Fruit fly (Drosophila melanogaster): ENCODE data around the gene cni.
A peak's percentile ranks its signal among the peaks of the same experiment; 100 is the strongest.

Gene cni

dm6 chr2L:16276820-16277219, 33.7 kb downstream of the cni start:
- TF ChIP-seq CG4496 (GFP tag; IDR thresholded peaks at IDR 0.05) (0 out of 3 replicates have a peak, but pooled peaks have one; percentile 35), CG15710 (tag; optimal IDR thresholded peaks at IDR 0.05) (no peak)

dm6 chr2L:16275809-16276178, 34.7 kb downstream of the cni start:
- TF ChIP-seq CG8159 (tag; optimal IDR thresholded peaks at IDR 0.05) = peak; percentile 67
- TF ChIP-seq Ets98B (GFP tag; IDR thresholded peaks at IDR 0.05) = peak; percentile 66
- peak; percentile 65; the same call in 2 of the 3 replicates for TF ChIP-seq fd96Ca (GFP tag; IDR thresholded peaks at IDR 0.05)
- TF ChIP-seq CG17806 (tag; optimal IDR thresholded peaks at IDR 0.05) = peak; percentile 51
- TF ChIP-seq CG14655 (GFP tag; optimal IDR thresholded peaks at IDR 0.05) = peak; percentile 71
- peak; percentile 34 for TF ChIP-seq Pif1B (GFP tag; optimal IDR thresholded peaks at IDR 0.05)
- peak; percentile 89 for TF ChIP-seq EcR (GFP tag; optimal IDR thresholded peaks at IDR 0.05)
- TF ChIP-seq CG4496 (GFP tag; IDR thresholded peaks at IDR 0.05) = peak; percentile 82
- TF ChIP-seq CG10348 (GFP tag; IDR thresholded peaks at IDR 0.05) = no peak; the same call in 1 of the 2 replicates
- peak; percentile 49 for TF ChIP-seq CG9948 (tag; optimal IDR thresholded peaks at IDR 0.05)
- peak; percentile 32 for TF ChIP-seq CG15710 (tag; optimal IDR thresholded peaks at IDR 0.05)
- TF ChIP-seq Pif1A (GFP tag; optimal IDR thresholded peaks at IDR 0.05) = peak; percentile 68
- TF ChIP-seq D1 (tag; optimal IDR thresholded peaks at IDR 0.05) = no peak
- TF ChIP-seq CG12605 (GFP tag; IDR thresholded peaks at IDR 0.05) = no peak
- TF ChIP-seq gl (tag; optimal IDR thresholded peaks at IDR 0.05) = no peak
- no peak for TF ChIP-seq CG13204 (GFP tag; optimal IDR thresholded peaks at IDR 0.05)
- TF ChIP-seq CG8301 (tag; optimal IDR thresholded peaks at IDR 0.05) = peak; percentile 71
- peak; percentile 15 for TF ChIP-seq Snoo (tag; optimal IDR thresholded peaks at IDR 0.05)
- TF ChIP-seq CG34367 (tag; optimal IDR thresholded peaks at IDR 0.05) = peak; percentile 7
- 0 out of 2 replicates have a peak, but pooled peaks have one; percentile 40 for TF ChIP-seq rn (GFP tag; IDR thresholded peaks at IDR 0.05)
- peak; percentile 79; the same call in 1 of the 2 replicates for TF ChIP-seq CG32121 (GFP tag; IDR thresholded peaks at IDR 0.05)

DNA sequence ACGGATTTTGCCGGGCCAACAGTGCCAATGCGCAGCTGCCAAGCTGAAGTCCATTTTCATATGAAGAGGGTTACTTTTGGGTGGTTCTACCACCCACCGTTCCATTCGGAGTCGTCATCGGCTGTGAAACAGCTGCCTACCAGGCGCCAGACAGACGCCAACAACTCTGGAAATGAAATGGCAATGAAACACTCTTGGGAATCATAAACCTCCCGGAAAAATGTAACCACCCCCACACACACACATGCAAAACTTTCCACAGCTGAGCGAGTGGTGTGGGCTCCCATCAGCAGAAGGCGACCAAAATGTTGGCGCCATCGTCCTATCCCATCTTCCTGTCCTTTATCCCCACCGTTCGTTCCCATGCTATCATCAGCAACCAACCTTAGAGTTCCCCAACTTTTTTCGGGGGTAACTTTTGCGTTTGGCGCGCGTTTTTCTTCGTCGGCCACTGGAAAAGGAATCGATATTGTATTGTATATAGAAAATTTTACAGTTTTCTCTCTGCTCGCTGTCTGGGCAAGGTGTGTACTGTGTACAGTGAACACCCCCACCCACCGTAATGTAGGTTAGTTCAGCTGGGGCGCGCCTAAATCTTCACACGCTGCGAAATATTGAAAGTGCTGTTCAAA, 35.2 kb downstream of the cni start:
- no peak for TF ChIP-seq CG10348 (GFP tag; IDR thresholded peaks at IDR 0.05)
- TF ChIP-seq CG13204 (GFP tag; optimal IDR thresholded peaks at IDR 0.05) = no peak
- no peak for TF ChIP-seq fd96Ca (GFP tag; IDR thresholded peaks at IDR 0.05)
- no peak for TF ChIP-seq D1 (tag; optimal IDR thresholded peaks at IDR 0.05)
- TF ChIP-seq CG14655 (GFP tag; optimal IDR thresholded peaks at IDR 0.05) = no peak
- TF ChIP-seq CG12605 (GFP tag; IDR thresholded peaks at IDR 0.05) = no peak
- no peak for TF ChIP-seq CG8159 (tag; optimal IDR thresholded peaks at IDR 0.05)
- TF ChIP-seq gl (tag; optimal IDR thresholded peaks at IDR 0.05) = no peak
- TF ChIP-seq CG32121 (GFP tag; IDR thresholded peaks at IDR 0.05) = no peak
- no peak for TF ChIP-seq Pif1A (GFP tag; optimal IDR thresholded peaks at IDR 0.05)
- no peak for TF ChIP-seq Snoo (tag; optimal IDR thresholded peaks at IDR 0.05)
- no peak for TF ChIP-seq CG4496 (GFP tag; IDR thresholded peaks at IDR 0.05)
- TF ChIP-seq CG15710 (tag; optimal IDR thresholded peaks at IDR 0.05) = no peak
- TF ChIP-seq Pif1B (GFP tag; optimal IDR thresholded peaks at IDR 0.05) = no peak
- TF ChIP-seq CG9948 (tag; optimal IDR thresholded peaks at IDR 0.05) = no peak
- no peak for TF ChIP-seq CG8301 (tag; optimal IDR thresholded peaks at IDR 0.05)
- no peak for TF ChIP-seq CG17806 (tag; optimal IDR thresholded peaks at IDR 0.05)
- no peak for TF ChIP-seq CG34367 (tag; optimal IDR thresholded peaks at IDR 0.05)
- no peak for TF ChIP-seq rn (GFP tag; IDR thresholded peaks at IDR 0.05)

DNA sequence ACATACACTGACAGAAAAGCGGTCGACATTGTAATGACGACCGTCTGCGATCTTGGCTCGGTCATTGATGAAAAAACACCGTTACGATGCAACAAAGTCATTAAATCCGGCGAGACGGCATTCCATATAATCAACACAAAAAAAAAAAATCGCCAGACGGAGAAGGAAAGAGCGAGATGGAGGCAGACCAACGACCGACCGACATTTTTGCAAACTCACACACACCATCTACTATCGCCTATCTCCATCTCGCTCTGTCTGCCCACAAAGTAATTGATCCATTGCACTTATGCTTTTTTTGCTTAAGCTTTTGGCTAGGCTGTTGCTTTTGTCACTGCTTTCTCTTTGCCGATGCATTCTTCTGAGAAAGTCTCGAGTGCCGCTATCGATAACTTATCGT, 36.4 kb downstream of the cni start:
- TF ChIP-seq CG8159 (tag; optimal IDR thresholded peaks at IDR 0.05) (no peak), CG34367 (tag; optimal IDR thresholded peaks at IDR 0.05) (no peak), EcR (GFP tag; optimal IDR thresholded peaks at IDR 0.05) (peak; percentile 75), CG9948 (tag; optimal IDR thresholded peaks at IDR 0.05) (no peak), gl (tag; optimal IDR thresholded peaks at IDR 0.05) (no peak), CG32121 (GFP tag; IDR thresholded peaks at IDR 0.05) (peak; percentile 62), CG4496 (GFP tag; IDR thresholded peaks at IDR 0.05) (peak; percentile 44; the same call in 2 of the 3 replicates), CG10348 (GFP tag; IDR thresholded peaks at IDR 0.05) (no peak), D1 (tag; optimal IDR thresholded peaks at IDR 0.05) (no peak), fd96Ca (GFP tag; IDR thresholded peaks at IDR 0.05) (peak; percentile 46; the same call in 1 of the 3 replicates), Pif1B (GFP tag; optimal IDR thresholded peaks at IDR 0.05) (peak; percentile 21), Ets98B (GFP tag; IDR thresholded peaks at IDR 0.05) (no peak; the same call in 1 of the 2 replicates)

- TF ChIP-seq CG8301 (tag; optimal IDR thresholded peaks at IDR 0.05) (no peak), gl (tag; optimal IDR thresholded peaks at IDR 0.05) (no peak), CG4496 (GFP tag; IDR thresholded peaks at IDR 0.05) (no peak), CG8159 (tag; optimal IDR thresholded peaks at IDR 0.05) (no peak), CG12605 (GFP tag; IDR thresholded peaks at IDR 0.05) (no peak), CG15710 (tag; optimal IDR thresholded peaks at IDR 0.05) (no peak), CG9948 (tag; optimal IDR thresholded peaks at IDR 0.05) (no peak), Pif1A (GFP tag; optimal IDR thresholded peaks at IDR 0.05) (no peak), CG34367 (tag; optimal IDR thresholded peaks at IDR 0.05) (no peak), CG32121 (GFP tag; IDR thresholded peaks at IDR 0.05) (no peak), D1 (tag; optimal IDR thresholded peaks at IDR 0.05) (no peak), CG14655 (GFP tag; optimal IDR thresholded peaks at IDR 0.05) (no peak), Snoo (tag; optimal IDR thresholded peaks at IDR 0.05) (no peak), CG10348 (GFP tag; IDR thresholded peaks at IDR 0.05) (no peak), Ets98B (GFP tag; IDR thresholded peaks at IDR 0.05) (no peak), CG17806 (tag; optimal IDR thresholded peaks at IDR 0.05) (no peak), fd96Ca (GFP tag; IDR thresholded peaks at IDR 0.05) (no peak), rn (GFP tag; IDR thresholded peaks at IDR 0.05) (no peak)
Observed at dm6 chr2L:16273439-16273838, 37.1 kb downstream of the cni start.

DNA sequence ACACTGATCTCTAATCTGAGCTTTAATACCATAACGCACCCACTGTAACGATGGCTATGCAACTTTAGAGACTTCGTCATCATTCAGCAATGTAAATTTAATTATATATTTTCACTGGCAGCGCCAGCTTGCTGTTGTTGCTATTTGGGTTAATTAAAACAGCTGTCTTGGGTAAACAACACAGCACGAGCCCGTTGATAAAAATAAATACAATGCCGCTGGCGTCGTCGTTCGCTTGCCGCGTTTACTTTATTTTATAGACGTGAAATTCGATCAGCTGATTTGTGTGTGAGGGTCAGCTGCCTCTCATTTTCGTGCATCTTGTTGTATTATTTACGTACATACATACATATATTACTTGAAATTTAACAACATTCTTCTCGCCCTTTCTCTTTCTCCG, 37.8 kb downstream of the cni start:
- no peak for TF ChIP-seq gl (tag; optimal IDR thresholded peaks at IDR 0.05)
- no peak for TF ChIP-seq CG4496 (GFP tag; IDR thresholded peaks at IDR 0.05)
- no peak for TF ChIP-seq CG8301 (tag; optimal IDR thresholded peaks at IDR 0.05)

All from whole organism, pupa.